Worm (Caenorhabditis elegans) whole organism, young adult: ENCODE results near the gene R08C7.11.

Source experiments
- D2030.7 ChIP-seq: fragments of 200-800 bp; sonication (Bioruptor generic); IDR thresholded peaks from 2 replicates; pipeline ENCODE4 v1.3.6; 2022; ENCODE audit warnings: missing genetic modification reagents, missing genetic modification characterization, missing compliant biosample characterization
- F22D6.2 ChIP-seq: sonication (generic microtip); optimal IDR thresholded peaks from 2 replicates; lab custom pipeline; 2016; ENCODE audit warnings: mild to moderate bottlenecking, missing genetic modification characterization, missing compliant biosample characterization
- T07F8.4 ChIP-seq: sonication (generic microtip); optimal IDR thresholded peaks from 2 replicates; lab custom pipeline; 2016; ENCODE audit warnings: mild to moderate bottlenecking, missing genetic modification characterization, moderate library complexity, missing compliant biosample characterization
- T26A5.8 ChIP-seq: sonication (generic microtip); optimal IDR thresholded peaks from 2 replicates; lab custom pipeline; 2016; ENCODE audit warnings: missing genetic modification characterization, missing compliant biosample characterization
- Y53F4B.3 ChIP-seq: fragments of 200-800 bp; sonication (Bioruptor generic); IDR thresholded peaks from 2 replicates; pipeline ENCODE4 v1.3.6; 2022; ENCODE audit warnings: missing genetic modification reagents, missing genetic modification characterization, missing compliant biosample characterization
- ZK185.1 ChIP-seq: sonication (generic microtip); optimal IDR thresholded peaks from 2 replicates; lab custom pipeline; 2016; ENCODE audit warnings: mild to moderate bottlenecking, missing genetic modification characterization, missing compliant biosample characterization; ENCODE audit not compliant: poor library complexity, severe bottlenecking
- ama-1 ChIP-seq, 3 experiments: fragments of 150-350 bp in 1 of 3; sonication (generic microtip) in 2 of 3; optimal IDR thresholded peaks; 2 replicates each; lab custom pipeline; 2014 to 2018; ENCODE audit warnings: missing biosample characterization in 2 of 3, missing genetic modification characterization in 2 of 3, missing genetic modification reagents in 2 of 3
- aptf-2 ChIP-seq: fragments of 200-800 bp; sonication (Bioruptor generic); conservative IDR thresholded peaks from 2 replicates; pipeline ENCODE4 v1.3.6; 2022; ENCODE audit warnings: missing genetic modification reagents, missing genetic modification characterization, missing compliant biosample characterization
- attf-6 ChIP-seq: fragments of 200-800 bp; sonication (Bioruptor generic); IDR thresholded peaks from 2 replicates; pipeline ENCODE4 v1.3.6; 2022; ENCODE audit warnings: missing genetic modification reagents, missing genetic modification characterization, missing compliant biosample characterization
- bed-1 ChIP-seq: fragments of 200-800 bp; sonication (Bioruptor generic); IDR thresholded peaks from 2 replicates; pipeline ENCODE4 v1.3.6; 2022; ENCODE audit warnings: missing genetic modification reagents, missing genetic modification characterization, missing compliant biosample characterization
- bed-2 ChIP-seq: fragments of 200-800 bp; sonication (Bioruptor generic); IDR thresholded peaks from 2 replicates; pipeline ENCODE4 v1.3.6; 2022; ENCODE audit warnings: missing genetic modification reagents, missing genetic modification characterization, missing compliant biosample characterization
- ccch-3 ChIP-seq: fragments of 200-800 bp; sonication (Bioruptor generic); optimal IDR thresholded peaks from 2 replicates; lab custom pipeline; 2018; ENCODE audit warnings: mild to moderate bottlenecking, missing genetic modification characterization, missing compliant biosample characterization
- cebp-1 ChIP-seq, 2 experiments: fragments of 200-800 bp in 1 of 2; sonication (Bioruptor generic) in 1 of 2; sonication (generic microtip) in 1 of 2; IDR thresholded peaks in 1 of 2; optimal IDR thresholded peaks in 1 of 2; 2 replicates each; pipeline versions ENCODE4 v1.3.6 to Lab custom; 2017 to 2022; ENCODE audit warnings: missing compliant biosample characterization in 2 of 2, missing genetic modification characterization in 2 of 2, mild to moderate bottlenecking in 1 of 2, missing genetic modification reagents in 1 of 2, moderate library complexity in 1 of 2
- ceh-27 ChIP-seq: fragments of 200-800 bp; sonication (Bioruptor generic); optimal IDR thresholded peaks from 2 replicates; lab custom pipeline; 2018; ENCODE audit warnings: mild to moderate bottlenecking, missing genetic modification characterization, moderate library complexity, missing compliant biosample characterization
- ceh-58 ChIP-seq: fragments of 200-800 bp; sonication (Bioruptor generic); IDR thresholded peaks from 2 replicates; pipeline ENCODE4 v1.3.6; 2022; ENCODE audit warnings: missing genetic modification characterization, missing compliant biosample characterization
- ceh-79 ChIP-seq: sonication (generic microtip); optimal IDR thresholded peaks from 2 replicates; lab custom pipeline; 2017; ENCODE audit warnings: mild to moderate bottlenecking, missing genetic modification characterization, missing compliant biosample characterization
- ceh-91 ChIP-seq: fragments of 200-800 bp; sonication (Bioruptor generic); IDR thresholded peaks from 2 replicates; pipeline ENCODE4 v1.3.6; 2022; ENCODE audit warnings: missing genetic modification reagents, missing genetic modification characterization, missing compliant biosample characterization
- dpff-1 ChIP-seq: sonication (generic microtip); optimal IDR thresholded peaks from 2 replicates; lab custom pipeline; 2017; ENCODE audit warnings: mild to moderate bottlenecking, missing genetic modification characterization, missing compliant biosample characterization
- efl-1 ChIP-seq: fragments of 150-350 bp; optimal IDR thresholded peaks from 2 replicates; lab custom pipeline; 2014; ENCODE audit warnings: missing biosample characterization, missing genetic modification reagents, missing genetic modification characterization
- ekl-4 ChIP-seq: fragments of 200-800 bp; sonication (Bioruptor generic); IDR thresholded peaks from 2 replicates; pipeline ENCODE4 v1.3.6; 2022; ENCODE audit warnings: missing genetic modification reagents, missing genetic modification characterization, missing compliant biosample characterization
- ets-4 ChIP-seq: fragments of 200-800 bp; sonication (Bioruptor generic); optimal IDR thresholded peaks from 2 replicates; lab custom pipeline; 2018; ENCODE audit warnings: mild to moderate bottlenecking, missing genetic modification characterization, missing compliant biosample characterization
- him-1 ChIP-seq: sonication (generic microtip); optimal IDR thresholded peaks from 2 replicates; lab custom pipeline; 2016; ENCODE audit warnings: missing genotype, missing genetic modification reagents, missing genetic modification characterization, missing compliant biosample characterization
- hlh-26 ChIP-seq: fragments of 200-800 bp; sonication (Bioruptor generic); conservative IDR thresholded peaks from 2 replicates; pipeline ENCODE4 v1.3.6; 2022; ENCODE audit warnings: missing genetic modification reagents, missing genetic modification characterization, missing compliant biosample characterization
- hmg-1.2 ChIP-seq: fragments of 200-800 bp; sonication (Bioruptor generic); IDR thresholded peaks from 2 replicates; pipeline ENCODE4 v1.3.6; 2022; ENCODE audit warnings: missing genetic modification reagents, missing genetic modification characterization, missing compliant biosample characterization
- hsf-1 ChIP-seq: fragments of 200-800 bp; sonication (Bioruptor generic); IDR thresholded peaks from 2 replicates; pipeline ENCODE4 v1.3.6; 2022; ENCODE audit warnings: missing genetic modification reagents, missing genetic modification characterization, missing compliant biosample characterization
- lag-1 ChIP-seq: fragments of 200-800 bp; sonication (Bioruptor generic); IDR thresholded peaks from 2 replicates; pipeline ENCODE4 v1.3.6; 2022; ENCODE audit warnings: missing genetic modification reagents, missing genetic modification characterization, missing compliant biosample characterization
- lir-1 ChIP-seq: fragments of 200-800 bp; sonication (Bioruptor generic); conservative IDR thresholded peaks from 2 replicates; pipeline ENCODE4 v1.3.6; 2022; ENCODE audit warnings: missing genetic modification reagents, missing genetic modification characterization, missing compliant biosample characterization
- lsl-1 ChIP-seq: fragments of 200-800 bp; sonication (Bioruptor generic); optimal IDR thresholded peaks from 2 replicates; lab custom pipeline; 2018; ENCODE audit warnings: mild to moderate bottlenecking, missing genetic modification characterization, moderate library complexity, missing compliant biosample characterization
- madf-3 ChIP-seq: fragments of 200-800 bp; sonication (Bioruptor generic); IDR thresholded peaks from 2 replicates; pipeline ENCODE4 v1.3.6; 2022; ENCODE audit warnings: missing genetic modification reagents, missing genetic modification characterization, missing compliant biosample characterization
- madf-6 ChIP-seq: fragments of 200-800 bp; sonication (Bioruptor generic); IDR thresholded peaks from 2 replicates; pipeline ENCODE4 v1.3.6; 2022; ENCODE audit warnings: missing genetic modification reagents, missing genetic modification characterization, missing compliant biosample characterization
- mcd-1 ChIP-seq: fragments of 200-800 bp; sonication (Bioruptor generic); IDR thresholded peaks from 2 replicates; pipeline ENCODE4 v1.3.6; 2022; ENCODE audit warnings: missing genetic modification reagents, missing genetic modification characterization, missing compliant biosample characterization
- nfya-2 ChIP-seq: fragments of 200-800 bp; sonication (Bioruptor generic); IDR thresholded peaks from 2 replicates; pipeline ENCODE4 v1.3.6; 2022; ENCODE audit warnings: missing genetic modification reagents, missing genetic modification characterization, missing compliant biosample characterization
- nhr-120 ChIP-seq: fragments of 200-800 bp; sonication (Bioruptor generic); IDR thresholded peaks from 2 replicates; pipeline ENCODE4 v1.3.6; 2022; ENCODE audit warnings: missing genetic modification characterization, missing compliant biosample characterization
- nhr-179 ChIP-seq: sonication (generic microtip); optimal IDR thresholded peaks from 2 replicates; lab custom pipeline; 2016; ENCODE audit warnings: mild to moderate bottlenecking, missing genetic modification characterization, missing compliant biosample characterization
- nhr-27 ChIP-seq: fragments of 200-800 bp; sonication (Bioruptor generic); optimal IDR thresholded peaks from 2 replicates; lab custom pipeline; 2018; ENCODE audit warnings: mild to moderate bottlenecking, missing genetic modification characterization, moderate library complexity, missing compliant biosample characterization
- nhr-80 ChIP-seq: sonication (generic microtip); optimal IDR thresholded peaks from 2 replicates; lab custom pipeline; 2016; ENCODE audit warnings: missing genetic modification characterization, missing compliant biosample characterization
- pbrm-1 ChIP-seq: fragments of 200-800 bp; sonication (Bioruptor generic); IDR thresholded peaks from 2 replicates; pipeline ENCODE4 v1.3.6; 2022; ENCODE audit warnings: missing genetic modification reagents, missing genetic modification characterization, missing compliant biosample characterization
- rpc-1 ChIP-seq, 2 experiments: fragments of 150-350 bp in 1 of 2; sonication (generic microtip) in 1 of 2; optimal IDR thresholded peaks; 2 replicates each; lab custom pipeline; 2014 to 2018; ENCODE audit warnings: missing biosample characterization in 1 of 2, missing genetic modification characterization in 1 of 2, missing genetic modification reagents in 1 of 2, missing genotype in 1 of 2
- sea-2 ChIP-seq: fragments of 200-800 bp; sonication (Bioruptor generic); IDR thresholded peaks from 2 replicates; pipeline ENCODE4 v1.3.6; 2022; ENCODE audit warnings: missing genetic modification characterization, missing compliant biosample characterization
- snpc-4 ChIP-seq, 5 experiments: fragments of 150-350 bp in 1 of 5; sonication (generic microtip) in 4 of 5; optimal IDR thresholded peaks; 2 replicates each; lab custom pipeline; 2014 to 2018; ENCODE audit warnings: missing genetic modification characterization in 5 of 5, missing biosample characterization in 3 of 5, antibody characterized with exemption in 2 of 5, mild to moderate bottlenecking in 2 of 5, missing compliant biosample characterization in 2 of 5, missing genotype in 2 of 5, moderate library complexity in 2 of 5, missing genetic modification reagents in 1 of 5
- tbx-9 ChIP-seq: sonication (generic microtip); optimal IDR thresholded peaks from 2 replicates; lab custom pipeline; 2016; ENCODE audit warnings: borderline replicate concordance, missing genetic modification characterization, inconsistent platforms, missing compliant biosample characterization
- ztf-18 ChIP-seq: sonication (generic microtip); optimal IDR thresholded peaks from 2 replicates; lab custom pipeline; 2016; ENCODE audit warnings: missing genotype, mild to moderate bottlenecking, missing genetic modification characterization, missing compliant biosample characterization
- ztf-22 ChIP-seq: fragments of 200-800 bp; sonication (Bioruptor generic); optimal IDR thresholded peaks from 2 replicates; lab custom pipeline; 2018; ENCODE audit warnings: mild to moderate bottlenecking, missing genetic modification characterization, moderate library complexity, missing compliant biosample characterization
- ztf-26 ChIP-seq: sonication (generic microtip); optimal IDR thresholded peaks from 2 replicates; lab custom pipeline; 2017; ENCODE audit warnings: missing genetic modification characterization, missing compliant biosample characterization

R08C7.11 gene

ce11 chrIV:4480027-4480426 lies 25.3 kb upstream of the R08C7.11 start, which contains the start of gene M01H9.10 (continued):
- TF ChIP-seq snpc-4 (GFP tag; optimal IDR thresholded peaks at IDR 0.05; lab: Kevin White, UChicago) (no peak), snpc-4 (tag; optimal IDR thresholded peaks at IDR 0.05; lab: Kevin White, UChicago) (no peak), bed-2 (GFP tag; lab: Robert Waterston, UW) (no peak)

DNA sequence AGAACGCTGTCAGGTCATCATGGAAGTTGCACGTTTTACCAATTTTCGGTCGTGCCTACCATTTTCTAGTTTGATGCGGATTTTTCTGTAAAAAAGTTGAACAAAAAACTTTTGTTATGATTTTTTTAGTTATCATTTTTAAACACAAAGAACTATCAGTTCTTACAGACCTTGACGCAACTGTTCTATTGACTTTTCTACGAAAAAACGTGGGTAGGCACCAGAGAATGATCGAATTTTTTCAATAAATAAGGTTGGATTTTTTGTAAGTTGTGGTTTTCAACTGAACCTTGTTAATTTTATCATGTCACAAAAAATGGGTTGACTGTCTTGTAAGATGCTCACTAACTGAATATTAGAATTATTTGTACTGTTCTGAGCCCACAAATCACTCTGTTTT lies 23.9 kb upstream of the R08C7.11 start:
- no peak for TF ChIP-seq ekl-4
- TF ChIP-seq nhr-80, result peak; percentile 6
- TF ChIP-seq F22D6.2 (tag; lab: Kevin White, UChicago), result peak; percentile 7

ce11 chrIV:4477009-4477471 lies 22.3 kb upstream of the R08C7.11 start, which contains the start of gene M01H9.3:
M01H9.3 (minus strand) TSS chrIV:4477059.
- peak; percentile 52 for TF ChIP-seq ceh-27
- TF ChIP-seq aptf-2 (GFP tag; lab: Robert Waterston, UW), result no peak
- TF ChIP-seq ets-4 (GFP tag; lab: Kevin White, UChicago), result no peak
- TF ChIP-seq sea-2 (GFP tag; lab: Robert Waterston, UW), result no peak
- no peak for TF ChIP-seq tbx-9 (tag; lab: Kevin White, UChicago)
- TF ChIP-seq ztf-18 (tag; lab: Kevin White, UChicago), result no peak
- no peak for TF ChIP-seq nhr-27 (tag; lab: Kevin White, UChicago)
- TF ChIP-seq rpc-1 (optimal IDR thresholded peaks at IDR 0.05; lab: Kevin White, UChicago), result no peak
- no peak for TF ChIP-seq rpc-1 (tag; optimal IDR thresholded peaks at IDR 0.05; lab: Kevin White, UChicago)
- peak; percentile 59 for TF ChIP-seq nhr-80
- no peak for TF ChIP-seq pbrm-1 (GFP tag; lab: Robert Waterston, UW)
- no peak for TF ChIP-seq hlh-26 (GFP tag; lab: Robert Waterston, UW)
- no peak for TF ChIP-seq nhr-179
- TF ChIP-seq hsf-1 (GFP tag; lab: Robert Waterston, UW), result no peak
- no peak for TF ChIP-seq ccch-3 (GFP tag; lab: Kevin White, UChicago)
- TF ChIP-seq hmg-1.2, result peak; percentile 32; the same call in 1 of the 2 replicates
- TF ChIP-seq Y53F4B.3 (GFP tag; lab: Robert Waterston, UW), result no peak
- TF ChIP-seq lag-1 (GFP tag; lab: Robert Waterston, UW), result no peak
- TF ChIP-seq bed-2 (GFP tag; lab: Robert Waterston, UW), result no peak
- no peak for TF ChIP-seq nhr-120 (GFP tag; lab: Robert Waterston, UW)
- no peak for TF ChIP-seq T26A5.8
- no peak for TF ChIP-seq ceh-91
- TF ChIP-seq lir-1 (GFP tag; lab: Robert Waterston, UW), result no peak
- TF ChIP-seq T07F8.4 (tag; lab: Kevin White, UChicago), result no peak
- TF ChIP-seq ZK185.1, result no peak
- TF ChIP-seq ztf-22, result no peak
- TF ChIP-seq efl-1, result no peak
- no peak for TF ChIP-seq bed-1
- TF ChIP-seq mcd-1, result peak; percentile 17; the same call in 1 of the 2 replicates
- no peak for TF ChIP-seq cebp-1 (GFP tag; IDR thresholded peaks at IDR 0.05; lab: Robert Waterston, UW)
- peak; percentile 72 for TF ChIP-seq cebp-1 (tag; optimal IDR thresholded peaks at IDR 0.05; lab: Kevin White, UChicago)
- no peak for TF ChIP-seq madf-6
- no peak for TF ChIP-seq dpff-1 (tag; lab: Kevin White, UChicago)
- no peak for TF ChIP-seq him-1
- no peak for TF ChIP-seq nfya-2 (GFP tag; lab: Robert Waterston, UW)
- TF ChIP-seq ama-1 (optimal IDR thresholded peaks at IDR 0.05; lab: Kevin White, UChicago), result peak; percentile 70
- TF ChIP-seq ama-1 (GFP tag; optimal IDR thresholded peaks at IDR 0.05; lab: Kevin White, UChicago), result peak in 1 of 2 experiments; percentile 6
- no peak for TF ChIP-seq ztf-26 (tag; lab: Kevin White, UChicago)
- no peak for TF ChIP-seq attf-6 (GFP tag; lab: Robert Waterston, UW)
- no peak for TF ChIP-seq D2030.7 (GFP tag; lab: Robert Waterston, UW)
- TF ChIP-seq madf-3 (GFP tag; lab: Robert Waterston, UW), result no peak
- TF ChIP-seq ceh-79 (tag; lab: Kevin White, UChicago), result no peak
- TF ChIP-seq lsl-1, result no peak
- no peak for TF ChIP-seq ceh-58 (GFP tag; lab: Robert Waterston, UW)
